Fruit fly (Drosophila melanogaster): ENCODE results near the gene Madm.
A peak's percentile ranks its signal among the peaks of the same experiment; 100 is the strongest.

The Madm gene

DNA sequence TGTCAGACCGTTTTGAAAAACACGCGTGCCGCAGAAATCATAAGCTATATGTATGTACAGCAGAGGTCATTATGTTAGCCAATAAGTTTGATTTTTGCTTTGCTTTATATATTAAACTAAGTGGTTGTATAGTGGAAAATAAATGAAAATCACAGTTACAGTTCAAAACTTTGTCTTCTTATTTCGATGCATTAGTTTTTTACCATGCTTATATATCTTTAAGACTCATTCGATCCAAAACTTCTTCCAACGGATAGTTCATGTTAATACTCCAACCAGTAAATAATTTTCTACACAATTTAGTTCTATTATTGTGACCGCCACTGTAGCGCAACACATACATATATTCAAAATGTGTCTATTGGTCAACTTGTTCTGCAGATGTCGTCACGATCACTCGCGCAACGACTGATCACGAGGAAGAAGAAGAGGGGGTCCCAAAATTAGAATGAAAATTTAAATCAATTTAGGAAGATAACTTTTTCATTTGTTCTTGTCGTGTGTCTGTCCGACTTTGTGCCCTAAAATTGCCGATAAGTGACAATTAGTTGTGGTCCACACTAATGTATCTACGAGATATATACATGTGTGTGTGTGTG is 36.7 kb upstream of the Madm start (continued):
- TF ChIP-seq Rx (GFP tag; IDR thresholded peaks at IDR 0.05) (0 out of 2 replicates have a peak, but pooled peaks have one; percentile 12), hbn (GFP tag; IDR thresholded peaks at IDR 0.05; ENCODE audit: partially characterized antibody) (no peak), Hr3 (GFP tag; optimal IDR thresholded peaks at IDR 0.05) (peak; percentile 45), dimm (GFP tag; IDR thresholded peaks at IDR 0.05) (no peak), ase (GFP tag; IDR thresholded peaks at IDR 0.05) (0 out of 3 replicates have a peak, but pooled peaks have one; percentile 40), CG6689 (GFP tag; IDR thresholded peaks at IDR 0.05) (peak; percentile 63; the same call in 1 of the 2 replicates), fd3F (GFP tag; optimal IDR thresholded peaks at IDR 0.05) (peak; percentile 53), CG31365 (tag; optimal IDR thresholded peaks at IDR 0.05) (no peak), psq (GFP tag; optimal IDR thresholded peaks at IDR 0.05) (no peak), CG6813 (GFP tag; optimal IDR thresholded peaks at IDR 0.05) (peak; percentile 52), CG3726 (GFP tag; IDR thresholded peaks at IDR 0.05) (no peak), slou (GFP tag; optimal IDR thresholded peaks at IDR 0.05) (peak; percentile 15), CG11456 (GFP tag; IDR thresholded peaks at IDR 0.05) (no peak), lola (GFP tag; optimal IDR thresholded peaks at IDR 0.05) (no peak), maf-S (GFP tag; optimal IDR thresholded peaks at IDR 0.05) (no peak), Hand (GFP tag; optimal IDR thresholded peaks at IDR 0.05) (peak; percentile 37), CG16815 (GFP tag; optimal IDR thresholded peaks at IDR 0.05) (peak; percentile 22), unc-4 (GFP tag; IDR thresholded peaks at IDR 0.05; ENCODE audit: partially characterized antibody) (no peak), CG10321 (GFP tag; IDR thresholded peaks at IDR 0.05) (no peak), CG10366 (GFP tag; IDR thresholded peaks at IDR 0.05) (peak; percentile 17; the same call in 1 of the 2 replicates), pan (optimal IDR thresholded peaks at IDR 0.05) (no peak), pan (GFP tag; optimal IDR thresholded peaks at IDR 0.05 in 1 of 2, IDR thresholded peaks at IDR 0.05 in 1 of 2) (peak in 1 of 2 experiments; percentile 45), pho (GFP tag; optimal IDR thresholded peaks at IDR 0.05) (no peak), sim (GFP tag; IDR thresholded peaks at IDR 0.05) (no peak), Mad (GFP tag; optimal IDR thresholded peaks at IDR 0.05) (peak; percentile 4), cato (GFP tag; optimal IDR thresholded peaks at IDR 0.05; ENCODE audit: borderline replicate concordance) (peak; percentile 36), zf30C (GFP tag; optimal IDR thresholded peaks at IDR 0.05) (no peak), usp (GFP tag; optimal IDR thresholded peaks at IDR 0.05) (no peak), scrt (GFP tag; optimal IDR thresholded peaks at IDR 0.05) (no peak), CG15514 (GFP tag; optimal IDR thresholded peaks at IDR 0.05) (no peak), CG1832 (GFP tag; optimal IDR thresholded peaks at IDR 0.05) (no peak), Gsc (GFP tag; IDR thresholded peaks at IDR 0.05) (no peak), C15 (GFP tag; IDR thresholded peaks at IDR 0.05) (no peak), CG4854 (GFP tag; optimal IDR thresholded peaks at IDR 0.05) (no peak), CG7745 (tag; optimal IDR thresholded peaks at IDR 0.05) (no peak), dan (GFP tag; IDR thresholded peaks at IDR 0.05) (no peak), tll (GFP tag; optimal IDR thresholded peaks at IDR 0.05) (no peak), Awh (GFP tag; IDR thresholded peaks at IDR 0.05) (peak; percentile 28; the same call in 1 of the 2 replicates), Max (GFP tag; optimal IDR thresholded peaks at IDR 0.05) (peak; percentile 42), CG10565 (GFP tag; optimal IDR thresholded peaks at IDR 0.05) (no peak), CG17829 (tag; optimal IDR thresholded peaks at IDR 0.05) (peak; percentile 80), stwl (tag; optimal IDR thresholded peaks at IDR 0.05) (no peak), Lim3 (GFP tag; IDR thresholded peaks at IDR 0.05) (no peak), CG9215 (GFP tag; IDR thresholded peaks at IDR 0.05) (peak; percentile 35; the same call in 1 of the 2 replicates), dysf (GFP tag; IDR thresholded peaks at IDR 0.05) (peak; percentile 70), Sox102F (GFP tag; optimal IDR thresholded peaks at IDR 0.05) (peak; percentile 71), CG9437 (GFP tag; optimal IDR thresholded peaks at IDR 0.05) (peak; percentile 59), chn (GFP tag; optimal IDR thresholded peaks at IDR 0.05) (no peak), Fer2 (tag; optimal IDR thresholded peaks at IDR 0.05) (no peak), eyg (GFP tag; optimal IDR thresholded peaks at IDR 0.05) (no peak)

Data from whole organism, embryonic.